Comparison of ENCODE assay signal across 2 worm cellular contexts in the genomic region with DNA sequence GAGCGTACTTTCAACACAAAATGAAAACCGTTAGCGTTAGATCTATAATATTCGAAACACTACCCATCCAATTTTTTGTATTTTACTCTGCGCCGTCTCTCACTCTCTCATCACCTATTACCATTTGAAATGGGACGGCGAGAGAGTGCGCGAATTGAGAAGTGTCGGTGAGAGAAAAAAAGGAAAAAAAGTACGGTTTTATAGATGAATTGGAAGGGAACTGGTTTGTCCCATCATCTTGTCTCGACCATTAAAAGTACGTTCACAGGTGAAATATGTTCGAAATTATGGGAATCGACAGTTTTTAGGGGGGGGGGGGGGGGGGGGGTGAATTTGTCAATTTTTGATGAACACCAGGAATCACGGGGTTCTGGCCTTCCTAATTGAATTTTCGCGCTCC.
A peak's percentile ranks its signal among the peaks of the same experiment; 100 is the strongest.
TF ChIP-seq lines count a peak whose summit lies in the region.

No protein-coding gene starts in this region.

TF ChIP-seq in whole organism, L1 larva, 84 proteins besides CTCF, POLR2A, EP300 and RAD21 (continued from another document):
- TF ChIP-seq hlh-4 (tag; optimal IDR thresholded peaks at IDR 0.05; lab: Kevin White, UChicago), result no peak
- TF ChIP-seq Y116A8C.19 (tag; optimal IDR thresholded peaks at IDR 0.05; lab: Kevin White, UChicago; ENCODE audit: borderline replicate concordance), result no peak
- no peak for TF ChIP-seq ama-1 (optimal IDR thresholded peaks at IDR 0.05; lab: Kevin White, UChicago)
- TF ChIP-seq tlp-1 (tag; optimal IDR thresholded peaks at IDR 0.05; lab: Kevin White, UChicago), result no peak
- TF ChIP-seq nhr-20 (tag; optimal IDR thresholded peaks at IDR 0.05; lab: Kevin White, UChicago), result peak; percentile 30
- TF ChIP-seq snpc-4 (tag; optimal IDR thresholded peaks at IDR 0.05; lab: Kevin White, UChicago), result no peak
- no peak for TF ChIP-seq sox-4 (tag; optimal IDR thresholded peaks at IDR 0.05; lab: Kevin White, UChicago)
- TF ChIP-seq irx-1 (tag; optimal IDR thresholded peaks at IDR 0.05; lab: Kevin White, UChicago), result no peak
- no peak for TF ChIP-seq xbp-1 (tag; optimal IDR thresholded peaks at IDR 0.05; lab: Kevin White, UChicago)
- peak; percentile 33 for TF ChIP-seq nhr-71 (tag; optimal IDR thresholded peaks at IDR 0.05; lab: Kevin White, UChicago)
- TF ChIP-seq fos-1 (tag; optimal IDR thresholded peaks at IDR 0.05; lab: Kevin White, UChicago), result no peak
- TF ChIP-seq aly-2 (tag; optimal IDR thresholded peaks at IDR 0.05; lab: Kevin White, UChicago), result no peak
- no peak for TF ChIP-seq sup-37 (GFP tag; optimal IDR thresholded peaks at IDR 0.05; lab: Kevin White, UChicago)
- TF ChIP-seq elt-3 (tag; optimal IDR thresholded peaks at IDR 0.05; lab: Kevin White, UChicago), result peak in 1 of 6 experiments; percentile 43
- TF ChIP-seq alr-1 (tag; optimal IDR thresholded peaks at IDR 0.05; lab: Kevin White, UChicago; ENCODE audit: borderline replicate concordance), result no peak
- peak in 1 of 3 experiments; percentile 22 for TF ChIP-seq dpl-1 (GFP tag; optimal IDR thresholded peaks at IDR 0.05; lab: Kevin White, UChicago)
- no peak for TF ChIP-seq tbx-2 (tag; optimal IDR thresholded peaks at IDR 0.05; lab: Kevin White, UChicago)
- TF ChIP-seq pag-3 (tag; optimal IDR thresholded peaks at IDR 0.05; lab: Kevin White, UChicago; ENCODE audit: borderline replicate concordance, insufficient read depth), result no peak
- no peak for TF ChIP-seq egl-13 (tag; optimal IDR thresholded peaks at IDR 0.05; lab: Kevin White, UChicago)
- no peak for TF ChIP-seq lin-39 (tag; optimal IDR thresholded peaks at IDR 0.05; lab: Kevin White, UChicago)
- TF ChIP-seq mdl-1 (tag; optimal IDR thresholded peaks at IDR 0.05; lab: Kevin White, UChicago), result no peak
- TF ChIP-seq ceh-8 (GFP tag; optimal IDR thresholded peaks at IDR 0.05; lab: Kevin White, UChicago), result no peak
- peak; percentile 53 for TF ChIP-seq snu-23 (GFP tag; optimal IDR thresholded peaks at IDR 0.05; lab: Kevin White, UChicago)
- TF ChIP-seq unc-86 (tag; optimal IDR thresholded peaks at IDR 0.05; lab: Kevin White, UChicago), result no peak
- peak; percentile 49 for TF ChIP-seq blmp-1 (tag; optimal IDR thresholded peaks at IDR 0.05; lab: Kevin White, UChicago)
- TF ChIP-seq lsy-2 (tag; optimal IDR thresholded peaks at IDR 0.05; lab: Kevin White, UChicago), result peak in 1 of 2 experiments; percentile 41
- TF ChIP-seq ztf-4 (tag; optimal IDR thresholded peaks at IDR 0.05; lab: Kevin White, UChicago), result no peak
- TF ChIP-seq sptf-1 (tag; optimal IDR thresholded peaks at IDR 0.05; lab: Kevin White, UChicago), result no peak
- TF ChIP-seq skn-1 (tag; optimal IDR thresholded peaks at IDR 0.05; lab: Kevin White, UChicago), result no peak
- TF ChIP-seq pax-3 (tag; optimal IDR thresholded peaks at IDR 0.05; lab: Kevin White, UChicago), result no peak

TF ChIP-seq in whole organism, L2 larva, 48 proteins besides CTCF, POLR2A, EP300 and RAD21 (continued from another document):
- TF ChIP-seq nhr-237 (tag; optimal IDR thresholded peaks at IDR 0.05; lab: Kevin White, UChicago) (no peak), elt-1 (tag; optimal IDR thresholded peaks at IDR 0.05; lab: Kevin White, UChicago) (no peak), nhr-129 (tag; optimal IDR thresholded peaks at IDR 0.05; lab: Kevin White, UChicago) (no peak), crh-2 (tag; optimal IDR thresholded peaks at IDR 0.05; lab: Kevin White, UChicago) (peak; percentile 20), mab-5 (tag; optimal IDR thresholded peaks at IDR 0.05; lab: Kevin White, UChicago) (no peak), nhr-11 (tag; optimal IDR thresholded peaks at IDR 0.05; lab: Kevin White, UChicago) (no peak), F13H6.1 (tag; optimal IDR thresholded peaks at IDR 0.05; lab: Kevin White, UChicago) (peak; percentile 41), sem-4 (tag; optimal IDR thresholded peaks at IDR 0.05; lab: Kevin White, UChicago) (no peak), nhr-25 (tag; optimal IDR thresholded peaks at IDR 0.05; lab: Kevin White, UChicago) (peak; percentile 62), unc-55 (GFP tag; optimal IDR thresholded peaks at IDR 0.05; lab: Kevin White, UChicago) (no peak), nhr-10 (tag; optimal IDR thresholded peaks at IDR 0.05; lab: Kevin White, UChicago) (no peak), lin-39 (tag; optimal IDR thresholded peaks at IDR 0.05; lab: Kevin White, UChicago) (no peak), alr-1 (tag; optimal IDR thresholded peaks at IDR 0.05; lab: Kevin White, UChicago) (no peak), dmd-4 (tag; optimal IDR thresholded peaks at IDR 0.05; lab: Kevin White, UChicago) (no peak), elt-3 (tag; optimal IDR thresholded peaks at IDR 0.05; lab: Kevin White, UChicago) (no peak), lin-13 (GFP tag; optimal IDR thresholded peaks at IDR 0.05; lab: Kevin White, UChicago) (no peak), ama-1 (optimal IDR thresholded peaks at IDR 0.05; lab: Kevin White, UChicago) (no peak), unc-39 (tag; optimal IDR thresholded peaks at IDR 0.05; lab: Kevin White, UChicago) (no peak), lsy-2 (tag; optimal IDR thresholded peaks at IDR 0.05; lab: Kevin White, UChicago) (no peak), nhr-23 (tag; optimal IDR thresholded peaks at IDR 0.05; lab: Kevin White, UChicago) (no peak), nhr-6 (tag; optimal IDR thresholded peaks at IDR 0.05; lab: Kevin White, UChicago) (peak; percentile 12), R02D3.7 (tag; optimal IDR thresholded peaks at IDR 0.05; lab: Kevin White, UChicago) (no peak), lin-11 (tag; optimal IDR thresholded peaks at IDR 0.05; lab: Kevin White, UChicago) (no peak)
